Worm (Caenorhabditis elegans): ENCODE data around the gene nspc-14.

ce11 chrX:12320737-12321136 lies 38.1 kb downstream of the nspc-14 start, which contains the start of gene ceh-40:
- TF ChIP-seq ama-1 (optimal IDR thresholded peaks at IDR 0.05) (no peak), nfya-1 (tag; optimal IDR thresholded peaks at IDR 0.05; ENCODE audit: insufficient read depth) (no peak), tbx-2 (tag; optimal IDR thresholded peaks at IDR 0.05) (no peak), fkh-10 (GFP tag; optimal IDR thresholded peaks at IDR 0.05) (no peak), pha-4 (tag; optimal IDR thresholded peaks at IDR 0.05) (no peak), mdl-1 (tag; optimal IDR thresholded peaks at IDR 0.05) (no peak), nhr-67 (tag; optimal IDR thresholded peaks at IDR 0.05) (no peak), skn-1 (tag; optimal IDR thresholded peaks at IDR 0.05) (no peak), ztf-11 (tag; optimal IDR thresholded peaks at IDR 0.05) (no peak), lin-15B (tag; optimal IDR thresholded peaks at IDR 0.05) (no peak), aly-2 (tag; optimal IDR thresholded peaks at IDR 0.05) (no peak), nhr-76 (tag; optimal IDR thresholded peaks at IDR 0.05) (no peak), egl-27 (tag; optimal IDR thresholded peaks at IDR 0.05) (no peak)
